Fruit fly (Drosophila melanogaster) Kc167 (cell line): Measurements from ENCODE around the gene CG31441.

ENCODE experiments used
- Myc ChIP-seq: fragments of >200 bp; optimal IDR thresholded peaks from 2 replicates; lab custom pipeline; 2017; ENCODE audit warnings: missing external identifiers
- Sin3A ChIP-seq: fragments of >200 bp; optimal IDR thresholded peaks from 2 replicates; lab custom pipeline; 2018; ENCODE audit warnings: missing external identifiers
- h ChIP-seq: fragments of >200 bp; optimal IDR thresholded peaks from 3 replicates; lab custom pipeline; 2018; ENCODE audit warnings: missing external identifiers
- insv ChIP-seq: fragments of >200 bp; optimal IDR thresholded peaks from 3 replicates; lab custom pipeline; 2018; ENCODE audit warnings: missing external identifiers
- psq ChIP-seq: fragments of >200 bp; optimal IDR thresholded peaks from 2 replicates; lab custom pipeline; 2017; ENCODE audit warnings: missing external identifiers
- ttk ChIP-seq: sonication (Bioruptor generic); optimal IDR thresholded peaks from 2 replicates; lab custom pipeline; 2017; ENCODE audit warnings: missing external identifiers

DNA sequence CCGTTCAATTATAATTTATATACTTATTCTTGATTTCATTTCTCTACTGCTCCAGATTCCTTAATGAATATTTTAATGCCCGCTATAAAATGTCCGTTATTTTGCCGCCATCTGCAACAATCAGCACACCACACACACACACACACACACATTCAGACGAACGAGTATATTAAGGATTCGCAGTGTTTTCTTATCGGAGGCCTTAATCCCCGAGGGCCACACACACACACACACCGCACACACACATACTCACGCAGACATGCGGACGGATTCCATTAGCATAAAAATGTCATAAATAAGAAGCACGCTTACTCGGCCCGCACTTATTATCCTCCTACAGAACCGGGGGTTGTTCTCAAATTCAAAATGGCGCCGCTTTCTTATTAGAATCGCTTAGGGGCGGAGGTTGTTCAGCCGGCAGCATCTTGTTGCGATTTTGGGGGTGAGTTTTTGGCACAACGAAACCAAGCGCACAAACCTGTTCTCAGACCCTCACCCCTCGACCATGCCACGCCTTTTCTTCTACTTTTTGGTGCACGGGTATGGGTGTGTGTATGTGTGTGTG lies 25.0 kb downstream of the CG31441 start:
- TF ChIP-seq h (lab: Kevin White, UChicago) (no peak), Myc (no peak), psq (lab: Kevin White, UChicago) (no peak), ttk (lab: Kevin White, UChicago) (no peak), Sin3A (no peak), insv (lab: Kevin White, UChicago) (no peak)
